Worm (Caenorhabditis elegans) whole organism, L3 larva: Measurements from ENCODE around the gene zyg-8.
A peak's percentile ranks its signal among the peaks of the same experiment; 100 is the strongest.

Experiments
- aly-2 ChIP-seq: fragments of 150-350 bp; optimal IDR thresholded peaks from 2 replicates; lab custom pipeline; 2014; ENCODE audit warnings: missing biosample characterization, missing genetic modification characterization
- ama-1 ChIP-seq: fragments of 150-350 bp; optimal IDR thresholded peaks from 2 replicates; lab custom pipeline; 2018
- ceh-28 ChIP-seq: fragments of 150-350 bp; optimal IDR thresholded peaks from 2 replicates; lab custom pipeline; 2014; ENCODE audit warnings: missing biosample characterization, missing genetic modification reagents, missing genetic modification characterization
- ceh-82 ChIP-seq: fragments of 150-350 bp; optimal IDR thresholded peaks from 2 replicates; lab custom pipeline; 2014; ENCODE audit warnings: missing biosample characterization, missing genetic modification characterization
- ceh-9 ChIP-seq: sonication (generic microtip); optimal IDR thresholded peaks from 2 replicates; lab custom pipeline; 2018; ENCODE audit warnings: missing biosample characterization, missing genetic modification characterization
- daf-12 ChIP-seq: fragments of 150-350 bp; optimal IDR thresholded peaks from 2 replicates; lab custom pipeline; 2014; ENCODE audit warnings: missing biosample characterization, missing genetic modification reagents, missing genetic modification characterization
- egl-5 ChIP-seq: fragments of 150-350 bp; optimal IDR thresholded peaks from 2 replicates; lab custom pipeline; 2017; ENCODE audit warnings: missing biosample characterization, missing genetic modification reagents, missing genetic modification characterization, inconsistent platforms
- elt-1 ChIP-seq: fragments of 150-350 bp; optimal IDR thresholded peaks from 2 replicates; lab custom pipeline; 2014; ENCODE audit warnings: missing biosample characterization, missing genetic modification characterization
- elt-2 ChIP-seq: sonication (generic microtip); optimal IDR thresholded peaks from 2 replicates; lab custom pipeline; 2016; ENCODE audit warnings: missing genetic modification reagents, mild to moderate bottlenecking, missing genetic modification characterization, missing compliant biosample characterization
- elt-3 ChIP-seq, 3 experiments: fragments of 150-350 bp in 1 of 3; sonication (generic microtip) in 2 of 3; optimal IDR thresholded peaks; 2 replicates in 2 of 3; 4 replicates in 1 of 3; lab custom pipeline; 2014 to 2017; ENCODE audit warnings: missing biosample characterization in 3 of 3, missing genetic modification characterization in 3 of 3
- fkh-2 ChIP-seq: fragments of 150-350 bp; optimal IDR thresholded peaks from 2 replicates; lab custom pipeline; 2014; ENCODE audit warnings: missing biosample characterization, missing genetic modification reagents, missing genetic modification characterization
- hmg-11 ChIP-seq: sonication (generic microtip); optimal IDR thresholded peaks from 2 replicates; lab custom pipeline; 2016; ENCODE audit warnings: missing genetic modification characterization, missing compliant biosample characterization
- lin-39 ChIP-seq: fragments of 150-350 bp; optimal IDR thresholded peaks from 2 replicates; lab custom pipeline; 2018; ENCODE audit warnings: missing biosample characterization, missing genetic modification reagents, missing genetic modification characterization
- lsy-12 ChIP-seq: sonication (generic microtip); optimal IDR thresholded peaks from 2 replicates; lab custom pipeline; 2016; ENCODE audit warnings: mild to moderate bottlenecking, missing genetic modification characterization, missing compliant biosample characterization
- mdl-1 ChIP-seq: fragments of 150-350 bp; optimal IDR thresholded peaks from 2 replicates; lab custom pipeline; 2014; ENCODE audit warnings: missing biosample characterization, missing genetic modification characterization
- mml-1 ChIP-seq: fragments of 150-350 bp; sonication (generic microtip); optimal IDR thresholded peaks from 3 replicates; lab custom pipeline; 2014; ENCODE audit warnings: missing biosample characterization, missing genetic modification characterization
- nfya-1 ChIP-seq: sonication (generic microtip); optimal IDR thresholded peaks from 2 replicates; lab custom pipeline; 2017; ENCODE audit warnings: missing genetic modification characterization, mild to moderate bottlenecking, missing compliant biosample characterization, antibody characterized with exemption, moderate library complexity; ENCODE audit not compliant: insufficient read depth
- nhr-28 ChIP-seq: fragments of 150-350 bp; optimal IDR thresholded peaks from 2 replicates; lab custom pipeline; 2014; ENCODE audit warnings: missing biosample characterization, missing genetic modification characterization
- nhr-67 ChIP-seq: fragments of 150-350 bp; optimal IDR thresholded peaks from 2 replicates; lab custom pipeline; 2014; ENCODE audit warnings: missing biosample characterization, missing genetic modification characterization
- nhr-76 ChIP-seq: fragments of 150-350 bp; sonication (generic microtip); optimal IDR thresholded peaks from 5 replicates; lab custom pipeline; 2014; ENCODE audit warnings: missing biosample characterization, missing genetic modification characterization
- nhr-77 ChIP-seq: fragments of 150-350 bp; optimal IDR thresholded peaks from 2 replicates; lab custom pipeline; 2014; ENCODE audit warnings: missing biosample characterization, missing genetic modification characterization
- snpc-4 ChIP-seq: fragments of 150-350 bp; optimal IDR thresholded peaks from 2 replicates; lab custom pipeline; 2014; ENCODE audit warnings: missing biosample characterization, missing genetic modification characterization
- unc-62 ChIP-seq: fragments of 150-350 bp; sonication (generic microtip); optimal IDR thresholded peaks from 4 replicates; lab custom pipeline; 2014; ENCODE audit warnings: missing biosample characterization, missing genetic modification reagents, missing genetic modification characterization
- zag-1 ChIP-seq: fragments of 150-350 bp; optimal IDR thresholded peaks from 2 replicates; lab custom pipeline; 2014; ENCODE audit warnings: missing biosample characterization, missing genetic modification characterization
- ztf-11 ChIP-seq: fragments of 150-350 bp; optimal IDR thresholded peaks from 2 replicates; lab custom pipeline; 2014; ENCODE audit warnings: missing biosample characterization, missing genetic modification characterization

zyg-8 gene

DNA sequence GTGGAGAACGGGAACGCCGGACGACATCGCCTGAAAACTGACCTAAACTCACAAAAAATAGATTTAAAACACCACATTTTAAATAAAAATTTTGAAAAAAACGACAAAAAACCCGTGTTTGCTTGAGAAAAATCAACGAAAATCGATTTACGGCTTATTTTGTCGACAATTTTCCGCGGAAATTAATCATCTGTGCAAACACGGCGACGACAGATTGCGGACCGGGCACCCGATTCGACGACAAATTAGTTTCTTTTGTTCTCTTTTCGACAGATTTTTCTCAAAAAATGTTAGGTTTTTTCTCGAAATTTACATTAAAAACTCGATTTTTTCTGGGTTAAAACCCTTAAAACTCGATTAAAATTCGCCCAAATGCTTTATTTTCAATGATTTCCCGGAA, 3.1 kb upstream of the zyg-8 start, which contains the start of gene arx-3 (continued):
- peak; percentile 31 for TF ChIP-seq egl-5

DNA sequence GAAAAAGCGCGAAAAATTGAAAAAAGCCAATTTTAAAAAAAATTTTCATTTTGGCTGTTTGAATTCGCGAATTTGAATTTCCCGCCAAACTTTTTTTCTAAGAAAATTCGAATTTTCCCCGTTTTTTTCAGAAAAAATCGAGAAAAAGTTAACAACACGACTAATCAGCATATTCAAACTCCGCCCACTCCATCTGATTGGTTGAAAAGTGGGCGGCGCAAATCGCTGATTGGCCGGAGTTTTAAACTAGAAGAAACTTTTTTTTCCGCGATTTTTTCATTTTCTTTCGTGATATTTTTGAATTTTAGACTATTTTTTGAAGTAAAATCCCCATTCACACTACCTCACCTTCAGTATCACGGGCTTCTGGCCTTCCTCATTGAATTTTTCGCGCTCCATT, 2.0 kb upstream of the zyg-8 start:
- TF ChIP-seq fkh-2 (no peak), nfya-1 (tag; lab: Kevin White, UChicago) (peak; percentile 92)

DNA sequence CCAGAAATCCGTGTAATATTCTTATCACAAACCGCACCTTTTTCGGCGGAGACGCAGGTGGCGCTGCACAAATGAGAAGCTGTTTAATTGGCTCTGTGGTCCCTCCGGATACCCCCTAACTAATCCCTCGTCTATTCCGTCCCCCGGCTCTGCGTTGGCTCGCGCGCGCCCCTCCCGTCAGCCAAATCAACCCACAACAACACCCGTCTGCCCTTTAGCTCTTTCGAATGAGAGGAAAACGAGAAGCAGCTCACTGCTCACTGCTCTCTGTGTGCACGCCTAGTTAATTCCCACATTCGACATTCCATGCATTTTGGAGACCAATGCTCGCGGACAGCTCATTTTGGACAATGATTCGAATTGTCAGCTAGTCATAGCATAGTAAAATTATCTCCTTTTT, 1.4 kb upstream of the zyg-8 start:
- TF ChIP-seq mdl-1 (tag; lab: Kevin White, UChicago) (no peak), mml-1 (tag; lab: Kevin White, UChicago) (no peak), elt-1 (tag; lab: Kevin White, UChicago) (no peak), unc-62 (GFP tag; lab: Kevin White, UChicago) (no peak), ceh-82 (tag; lab: Kevin White, UChicago) (no peak), lin-39 (no peak)

DNA sequence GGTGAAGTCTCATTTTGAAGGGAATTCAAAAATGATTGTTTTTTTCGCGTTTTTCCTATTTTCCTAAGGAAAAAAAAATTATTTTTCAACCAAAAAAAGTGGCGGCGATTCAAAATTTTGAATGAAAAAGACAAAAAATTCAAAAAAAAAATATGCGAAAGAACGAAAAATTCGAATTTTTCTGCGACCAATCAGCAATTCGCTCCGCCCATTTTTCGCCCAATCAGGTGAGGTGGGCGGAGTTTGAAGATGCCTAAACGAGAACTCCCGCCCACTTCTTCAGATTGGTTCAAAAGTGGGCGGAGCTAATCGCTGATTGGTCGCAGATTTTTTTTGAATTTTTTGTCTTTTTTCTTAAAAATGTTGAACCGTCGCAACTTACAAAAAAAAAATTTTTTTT, 2.4 kb downstream of the zyg-8 start:
- TF ChIP-seq daf-12 (no peak), nfya-1 (tag; lab: Kevin White, UChicago) (peak; percentile 63)
- TF ChIP-seq, all 47 proteins: peak for 1

DNA sequence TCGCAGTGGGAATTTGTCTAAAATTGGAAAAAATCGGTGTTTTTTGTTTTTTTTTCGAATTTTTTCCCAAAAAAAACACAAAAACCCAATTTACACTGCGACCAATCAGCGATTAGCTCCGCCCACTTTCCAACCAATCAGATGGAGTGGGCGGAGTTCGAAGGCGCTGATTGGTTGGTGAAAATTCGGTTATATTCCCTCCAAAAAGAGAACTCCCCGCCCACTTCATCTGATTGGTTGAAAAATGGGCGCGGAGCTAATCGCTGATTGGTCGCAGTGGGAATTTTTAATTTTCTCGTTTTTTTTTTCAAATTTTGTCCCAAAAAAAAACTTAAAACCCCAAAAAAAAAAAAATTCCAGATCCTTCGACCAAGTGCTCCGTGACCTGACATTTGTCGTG, 3.0 kb downstream of the zyg-8 start:
- TF ChIP-seq nfya-1 (tag; lab: Kevin White, UChicago): peak; percentile 51
- no peak for TF ChIP-seq unc-62 (GFP tag; lab: Kevin White, UChicago)

DNA sequence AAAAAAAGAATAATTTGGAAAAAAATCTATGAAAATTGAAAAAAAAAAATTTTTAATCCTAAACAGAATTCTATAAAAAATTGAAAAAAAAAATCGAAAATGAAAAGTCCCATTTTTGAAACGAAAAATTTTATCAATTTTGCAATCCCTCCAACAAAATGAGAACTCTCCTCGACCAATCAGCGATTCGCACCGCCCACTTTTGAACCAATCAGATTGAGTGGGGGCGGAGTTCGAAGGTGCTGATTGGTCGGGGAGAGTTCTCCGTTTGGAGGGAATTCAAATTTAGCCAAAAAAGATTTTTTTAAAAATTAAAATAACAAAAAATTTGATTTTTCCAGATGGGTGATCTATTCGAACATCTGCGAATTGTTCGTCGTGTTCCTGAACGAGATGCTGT, 6.2 kb downstream of the zyg-8 start:
- TF ChIP-seq nfya-1 (tag; lab: Kevin White, UChicago): peak; percentile 72
- no peak for TF ChIP-seq nhr-67 (tag; lab: Kevin White, UChicago)
- no peak for TF ChIP-seq egl-5
- no peak for TF ChIP-seq ztf-11
- TF ChIP-seq lsy-12 (tag; lab: Kevin White, UChicago): no peak
- TF ChIP-seq, all 47 proteins: peak for 1

DNA sequence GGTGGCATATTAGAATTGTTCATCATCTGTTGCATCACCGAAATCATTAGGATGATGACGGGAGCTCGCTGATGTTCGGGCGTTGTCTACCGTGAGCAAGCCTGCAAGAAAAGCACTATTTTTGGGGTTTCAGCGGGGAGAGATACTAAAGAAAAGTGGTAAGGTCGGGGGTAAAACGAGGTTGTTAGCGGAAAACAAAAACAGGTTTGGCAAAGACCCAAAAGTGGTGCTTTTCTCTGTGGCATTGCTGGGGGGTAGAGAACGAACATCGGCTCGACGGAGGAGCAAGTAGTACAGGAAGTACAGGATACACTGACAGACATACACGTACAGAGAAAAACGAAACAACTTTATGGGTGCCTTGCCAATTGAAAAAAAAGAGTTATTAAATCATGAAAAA, 15.9 kb downstream of the zyg-8 start, which contains the start of gene php-3:
php-3 (minus strand) TSS at position 101 of the 400 bp plus-strand sequence.
- TF ChIP-seq nhr-67 (tag; lab: Kevin White, UChicago) (no peak), nhr-77 (tag; lab: Kevin White, UChicago) (no peak), aly-2 (tag; lab: Kevin White, UChicago) (no peak), nhr-28 (tag; lab: Kevin White, UChicago) (no peak), egl-5 (no peak), zag-1 (tag; lab: Kevin White, UChicago) (no peak), ceh-82 (tag; lab: Kevin White, UChicago) (no peak), ceh-28 (no peak), nhr-76 (no peak), snpc-4 (tag; lab: Kevin White, UChicago) (no peak), elt-3 (tag; optimal IDR thresholded peaks at IDR 0.05; lab: Kevin White, UChicago) (no peak), ztf-11 (no peak), ceh-9 (tag; lab: Kevin White, UChicago) (no peak)
- TF ChIP-seq, all 47 proteins: peak for 0

DNA sequence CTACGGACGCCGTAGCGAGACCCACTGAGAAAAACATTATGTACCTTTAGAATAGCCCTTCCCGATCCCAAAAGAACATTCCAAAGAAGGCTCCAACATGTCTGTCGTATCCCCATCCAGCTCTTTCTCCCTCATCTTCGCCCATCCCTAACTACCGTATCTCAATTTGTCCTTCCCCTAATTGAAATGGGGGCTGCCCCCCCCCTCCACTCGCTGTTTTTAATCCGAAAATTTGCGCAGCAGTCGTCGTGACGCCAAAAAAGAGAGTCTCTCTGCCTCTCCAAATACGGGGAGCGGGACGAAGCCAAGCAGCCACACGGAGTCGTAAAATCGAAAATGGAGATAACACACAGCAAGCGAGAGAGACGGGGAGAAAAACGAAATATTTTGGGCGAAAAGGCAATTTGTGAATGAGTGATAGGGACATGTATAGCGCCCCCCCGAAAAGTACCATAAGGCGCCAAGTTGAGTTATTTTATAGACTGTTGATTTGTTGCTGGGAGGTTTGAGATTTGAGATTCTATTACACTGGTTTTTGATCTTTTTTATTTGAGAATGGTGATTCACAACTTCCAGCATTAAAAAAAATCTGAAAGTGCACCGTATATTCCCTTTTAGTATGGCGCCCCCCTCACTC, 20.6 kb downstream of the zyg-8 start:
- TF ChIP-seq lsy-12 (tag; lab: Kevin White, UChicago): no peak
- peak; percentile 20 for TF ChIP-seq elt-2 (tag; lab: Kevin White, UChicago)
- no peak for TF ChIP-seq ama-1 (lab: Kevin White, UChicago)
- TF ChIP-seq nfya-1 (tag; lab: Kevin White, UChicago): peak; percentile 26
- TF ChIP-seq, all 47 proteins: peak for 2

DNA sequence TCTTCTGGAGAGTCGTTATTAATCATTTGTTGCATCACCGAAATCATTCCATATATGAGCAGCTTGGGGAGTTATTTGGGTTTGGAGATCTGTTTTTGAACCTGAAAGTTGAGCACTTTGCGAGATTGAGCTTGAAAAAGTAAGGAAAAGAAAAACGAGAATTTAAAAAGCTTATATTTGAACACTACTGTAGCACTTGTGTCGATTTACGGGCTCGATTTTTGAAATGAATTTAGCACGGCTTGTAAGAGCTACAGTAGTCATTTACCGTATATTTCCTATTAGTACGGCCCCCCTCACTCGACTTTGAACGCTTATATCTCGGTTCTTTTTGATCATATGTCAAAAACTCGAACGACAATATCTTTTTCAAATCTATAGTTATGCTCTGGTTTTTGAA, 22.7 kb downstream of the zyg-8 start, which contains the start of gene nob-1:
nob-1 (minus strand) TSS at position 101 of the 400 bp plus-strand sequence.
- TF ChIP-seq ztf-11 (no peak), ama-1 (lab: Kevin White, UChicago) (no peak), nhr-67 (tag; lab: Kevin White, UChicago) (no peak), elt-1 (tag; lab: Kevin White, UChicago) (no peak), hmg-11 (tag; lab: Kevin White, UChicago) (no peak)
